Fruit fly (Drosophila melanogaster) whole organism, embryonic: ENCODE data around the gene Eno.
A peak's percentile ranks its signal among the peaks of the same experiment; 100 is the strongest.

Source experiments
- Awh ChIP-seq: fragments of 200-800 bp; sonication (Bioruptor generic); IDR thresholded peaks from 2 replicates; pipeline ENCODE4, ENCODE4 v1.3.6; 2022; ENCODE audit warnings: missing biosample characterization, missing genetic modification characterization
- CG10321 ChIP-seq: fragments of 200-800 bp; sonication (Bioruptor generic); IDR thresholded peaks from 2 replicates; pipeline ENCODE4 v1.3.6; 2022; ENCODE audit warnings: missing biosample characterization, missing genetic modification characterization
- CG10543 ChIP-seq: fragments of 200-800 bp; sonication (Bioruptor generic); optimal IDR thresholded peaks from 3 replicates; lab custom pipeline; 2017; ENCODE audit warnings: missing biosample characterization, mild to moderate bottlenecking, missing genetic modification characterization, moderate library complexity
- CG10979 ChIP-seq: fragments of 200-800 bp; sonication (Bioruptor generic); optimal IDR thresholded peaks from 2 replicates; lab custom pipeline; 2018; ENCODE audit warnings: missing biosample characterization, mild to moderate bottlenecking, missing genetic modification characterization, moderate library complexity
- CG11093 ChIP-seq: fragments of 200-800 bp; sonication (Bioruptor generic); IDR thresholded peaks from 3 replicates; pipeline ENCODE4 v1.3.6; 2022; ENCODE audit warnings: missing biosample characterization, missing genetic modification characterization
- CG11696 ChIP-seq: fragments of 200-800 bp; sonication (Bioruptor generic); IDR thresholded peaks from 2 replicates; pipeline ENCODE4 v1.3.6; 2022; ENCODE audit warnings: missing biosample characterization, missing genetic modification characterization
- CG13123 ChIP-seq: fragments of 200-800 bp; sonication (Bioruptor generic); optimal IDR thresholded peaks from 2 replicates; lab custom pipeline; 2016; ENCODE audit warnings: missing biosample characterization, missing genetic modification characterization
- CG14014 ChIP-seq: fragments of 200-800 bp; sonication (Bioruptor generic); IDR thresholded peaks from 2 replicates; pipeline ENCODE4 v1.3.6; 2022; ENCODE audit warnings: missing biosample characterization, missing genetic modification characterization
- CG14710 ChIP-seq: fragments of 200-800 bp; sonication (Bioruptor generic); optimal IDR thresholded peaks from 3 replicates; lab custom pipeline; 2019; ENCODE audit warnings: missing biosample characterization, mild to moderate bottlenecking, missing genetic modification characterization, moderate library complexity
- CG15269 ChIP-seq: fragments of 200-800 bp; sonication (Bioruptor generic); optimal IDR thresholded peaks from 2 replicates; lab custom pipeline; 2018; ENCODE audit warnings: missing biosample characterization, mild to moderate bottlenecking, missing genetic modification characterization, moderate library complexity
- CG1529 ChIP-seq: fragments of 200-800 bp; sonication (Bioruptor generic); optimal IDR thresholded peaks from 3 replicates; lab custom pipeline; 2018; ENCODE audit warnings: missing biosample characterization, missing genetic modification characterization
- CG1647 ChIP-seq: fragments of 200-800 bp; sonication (Bioruptor generic); optimal IDR thresholded peaks from 3 replicates; lab custom pipeline; 2016; ENCODE audit warnings: missing biosample characterization, missing genetic modification characterization
- CG16813 ChIP-seq: fragments of 200-800 bp; sonication (Bioruptor generic); IDR thresholded peaks from 3 replicates; pipeline ENCODE4 v1.3.6; 2022; ENCODE audit warnings: missing biosample characterization, missing genetic modification characterization; ENCODE audit not compliant: partially characterized antibody
- CG17802 ChIP-seq: fragments of 200-800 bp; sonication (Bioruptor generic); optimal IDR thresholded peaks from 2 replicates; lab custom pipeline; 2018; ENCODE audit warnings: missing biosample characterization, mild to moderate bottlenecking, missing genetic modification characterization, moderate library complexity
- CG2116 ChIP-seq: fragments of 200-800 bp; sonication (Bioruptor generic); optimal IDR thresholded peaks from 3 replicates; lab custom pipeline; 2018; ENCODE audit warnings: missing biosample characterization, mild to moderate bottlenecking, missing genetic modification characterization
- CG2202 ChIP-seq: fragments of 200-800 bp; sonication (Bioruptor generic); optimal IDR thresholded peaks from 2 replicates; lab custom pipeline; 2018; ENCODE audit warnings: missing biosample characterization, mild to moderate bottlenecking, missing genetic modification characterization
- CG2875 ChIP-seq: fragments of 200-800 bp; sonication (Bioruptor generic); optimal IDR thresholded peaks from 2 replicates; lab custom pipeline; 2017; ENCODE audit warnings: missing biosample characterization, mild to moderate bottlenecking, missing genetic modification characterization, missing genetic modification reagents
- CG4617 ChIP-seq: fragments of 200-800 bp; sonication (Bioruptor generic); optimal IDR thresholded peaks from 3 replicates; lab custom pipeline; 2016; ENCODE audit warnings: missing biosample characterization, missing genetic modification characterization, borderline replicate concordance
- CG7745 ChIP-seq: fragments of 200-800 bp; sonication (Bioruptor generic); optimal IDR thresholded peaks from 2 replicates; lab custom pipeline; 2018; ENCODE audit warnings: missing biosample characterization, mild to moderate bottlenecking, missing genetic modification characterization, moderate library complexity
- CG7928 ChIP-seq: fragments of 200-800 bp; sonication (Bioruptor generic); optimal IDR thresholded peaks from 2 replicates; lab custom pipeline; 2017; ENCODE audit warnings: missing biosample characterization, mild to moderate bottlenecking, missing genetic modification characterization
- CG8765 ChIP-seq: fragments of 200-800 bp; sonication (Bioruptor generic); IDR thresholded peaks from 2 replicates; pipeline ENCODE4 v1.3.6; 2022; ENCODE audit warnings: missing biosample characterization, missing genetic modification characterization
- CoRest ChIP-seq: fragments of 200-800 bp; sonication (Bioruptor generic); optimal IDR thresholded peaks from 3 replicates; lab custom pipeline; 2018; ENCODE audit warnings: missing biosample characterization, mild to moderate bottlenecking, missing genetic modification characterization, moderate library complexity
- Dad ChIP-seq: fragments of 200-800 bp; sonication (Bioruptor generic); optimal IDR thresholded peaks from 3 replicates; lab custom pipeline; 2016; ENCODE audit warnings: missing biosample characterization, missing genetic modification characterization
- HLH54F ChIP-seq: fragments of 200-800 bp; sonication (Bioruptor generic); optimal IDR thresholded peaks from 3 replicates; lab custom pipeline; 2016; ENCODE audit warnings: missing biosample characterization, missing genetic modification characterization
- Hr51 ChIP-seq, 2 experiments: fragments of 200-800 bp; sonication (Bioruptor generic); optimal IDR thresholded peaks; 2 replicates in 1 of 2; 3 replicates in 1 of 2; lab custom pipeline; 2016 to 2018; ENCODE audit warnings: missing biosample characterization in 2 of 2, missing genetic modification characterization in 2 of 2, mild to moderate bottlenecking in 1 of 2, moderate library complexity in 1 of 2
- Med ChIP-seq: fragments of 200-800 bp; sonication (Bioruptor generic); peaks from one replicate; lab custom pipeline; 2016; ENCODE audit warnings: missing biosample characterization, missing genetic modification characterization, mild to moderate bottlenecking, inconsistent platforms, moderate library complexity
- NC2α ChIP-seq: fragments of 200-800 bp; sonication (Bioruptor generic); optimal IDR thresholded peaks from 2 replicates; lab custom pipeline; 2016; ENCODE audit warnings: missing biosample characterization, missing genetic modification characterization
- Oli ChIP-seq: fragments of 200-800 bp; sonication (Bioruptor generic); optimal IDR thresholded peaks from 2 replicates; lab custom pipeline; 2018; ENCODE audit warnings: missing biosample characterization, mild to moderate bottlenecking, missing genetic modification characterization, moderate library complexity
- Optix ChIP-seq: fragments of 200-800 bp; sonication (Bioruptor generic); IDR thresholded peaks from 3 replicates; pipeline ENCODE4 v1.3.6; 2022; ENCODE audit warnings: missing biosample characterization, missing genetic modification characterization
- PHDP ChIP-seq: fragments of 200-800 bp; sonication (Bioruptor generic); optimal IDR thresholded peaks from 3 replicates; lab custom pipeline; 2018; ENCODE audit warnings: missing biosample characterization, mild to moderate bottlenecking, missing genetic modification characterization, moderate library complexity
- Sry-δ ChIP-seq: fragments of 200-800 bp; sonication (Bioruptor generic); optimal IDR thresholded peaks from 2 replicates; lab custom pipeline; 2016; ENCODE audit warnings: missing biosample characterization, missing genetic modification characterization
- Ssrp ChIP-seq: fragments of 200-800 bp; sonication (Bioruptor generic); optimal IDR thresholded peaks from 2 replicates; lab custom pipeline; 2018; ENCODE audit warnings: missing biosample characterization, mild to moderate bottlenecking, missing genetic modification characterization, moderate library complexity
- ase ChIP-seq: fragments of 200-800 bp; sonication (Bioruptor generic); IDR thresholded peaks from 3 replicates; pipeline ENCODE4 v1.3.6; 2022; ENCODE audit warnings: missing biosample characterization, missing genetic modification characterization
- bowl ChIP-seq: fragments of 200-800 bp; sonication (Bioruptor generic); IDR thresholded peaks from 2 replicates; pipeline ENCODE4 v1.3.6; 2022; ENCODE audit warnings: missing biosample characterization, missing genetic modification characterization
- cato ChIP-seq: fragments of 200-800 bp; sonication (Bioruptor generic); optimal IDR thresholded peaks from 2 replicates; lab custom pipeline; 2016; ENCODE audit warnings: missing biosample characterization, missing genetic modification characterization, borderline replicate concordance
- danr ChIP-seq: fragments of 200-800 bp; sonication (Bioruptor generic); IDR thresholded peaks from 2 replicates; pipeline ENCODE4 v1.3.6; 2022; ENCODE audit warnings: missing biosample characterization, missing genetic modification characterization
- disco-r ChIP-seq: fragments of 200-800 bp; sonication (Bioruptor generic); optimal IDR thresholded peaks from 2 replicates; lab custom pipeline; 2016; ENCODE audit warnings: missing biosample characterization, missing genetic modification characterization
- esg ChIP-seq: fragments of 200-800 bp; sonication (Bioruptor generic); conservative IDR thresholded peaks from 2 replicates; pipeline ENCODE4 v1.3.6; 2022; ENCODE audit warnings: missing biosample characterization, missing genetic modification characterization
- eyg ChIP-seq: fragments of 200-800 bp; sonication (Bioruptor generic); optimal IDR thresholded peaks from 3 replicates; lab custom pipeline; 2016; ENCODE audit warnings: missing biosample characterization, missing genetic modification characterization
- fd64A ChIP-seq: fragments of 200-800 bp; sonication (Bioruptor generic); optimal IDR thresholded peaks from 3 replicates; lab custom pipeline; 2018; ENCODE audit warnings: missing biosample characterization, mild to moderate bottlenecking, missing genetic modification characterization
- gem ChIP-seq: fragments of 200-800 bp; sonication (Bioruptor generic); optimal IDR thresholded peaks from 2 replicates; lab custom pipeline; 2019; ENCODE audit warnings: missing biosample characterization, mild to moderate bottlenecking, missing genetic modification characterization, moderate library complexity
- gro ChIP-seq: fragments of 200-800 bp; sonication (Bioruptor generic); optimal IDR thresholded peaks from 2 replicates; lab custom pipeline; 2016; ENCODE audit warnings: missing biosample characterization, missing genetic modification characterization
- nom ChIP-seq: fragments of 200-800 bp; sonication (Bioruptor generic); optimal IDR thresholded peaks from 2 replicates; lab custom pipeline; 2017; ENCODE audit warnings: missing biosample characterization, missing genetic modification characterization, mild to moderate bottlenecking, moderate library complexity, missing genetic modification reagents
- onecut ChIP-seq: fragments of 200-800 bp; sonication (Bioruptor generic); IDR thresholded peaks from 2 replicates; pipeline ENCODE4 v1.3.6; 2022; ENCODE audit warnings: missing biosample characterization, missing genetic modification characterization
- run ChIP-seq: fragments of 200-800 bp; sonication (Bioruptor generic); optimal IDR thresholded peaks from 3 replicates; lab custom pipeline; 2018; ENCODE audit warnings: missing biosample characterization, mild to moderate bottlenecking, missing genetic modification characterization
- sc ChIP-seq, 3 experiments: fragments of >200 bp in 2 of 3; fragments of 200-800 bp in 1 of 3; sonication (Bioruptor generic) in 1 of 3; optimal IDR thresholded peaks; 2 replicates in 2 of 3; 3 replicates in 1 of 3; lab custom pipeline; 2017; ENCODE audit warnings: mild to moderate bottlenecking in 1 of 3, missing biosample characterization in 1 of 3, missing genetic modification characterization in 1 of 3, missing genetic modification reagents in 1 of 3
- so ChIP-seq: fragments of 200-800 bp; sonication (Bioruptor generic); IDR thresholded peaks from 3 replicates; pipeline ENCODE4 v1.3.6; 2022; ENCODE audit warnings: missing biosample characterization, missing genetic modification characterization
- ssp ChIP-seq: fragments of 200-800 bp; sonication (Bioruptor generic); IDR thresholded peaks from 2 replicates; pipeline ENCODE4 v1.3.6; 2022; ENCODE audit warnings: missing biosample characterization, missing genetic modification characterization
- unpg ChIP-seq: fragments of 200-800 bp; sonication (Bioruptor generic); optimal IDR thresholded peaks from 3 replicates; lab custom pipeline; 2018; ENCODE audit warnings: missing biosample characterization, mild to moderate bottlenecking, missing genetic modification characterization, moderate library complexity
- usp ChIP-seq: fragments of >200 bp; optimal IDR thresholded peaks from 2 replicates; lab custom pipeline; 2017; ENCODE audit warnings: missing biosample characterization, missing genetic modification characterization
- z ChIP-seq: fragments of 200-800 bp; sonication (Bioruptor generic); IDR thresholded peaks from 3 replicates; pipeline ENCODE4 v1.3.6; 2022; ENCODE audit warnings: missing biosample characterization, missing genetic modification characterization

Eno gene

DNA sequence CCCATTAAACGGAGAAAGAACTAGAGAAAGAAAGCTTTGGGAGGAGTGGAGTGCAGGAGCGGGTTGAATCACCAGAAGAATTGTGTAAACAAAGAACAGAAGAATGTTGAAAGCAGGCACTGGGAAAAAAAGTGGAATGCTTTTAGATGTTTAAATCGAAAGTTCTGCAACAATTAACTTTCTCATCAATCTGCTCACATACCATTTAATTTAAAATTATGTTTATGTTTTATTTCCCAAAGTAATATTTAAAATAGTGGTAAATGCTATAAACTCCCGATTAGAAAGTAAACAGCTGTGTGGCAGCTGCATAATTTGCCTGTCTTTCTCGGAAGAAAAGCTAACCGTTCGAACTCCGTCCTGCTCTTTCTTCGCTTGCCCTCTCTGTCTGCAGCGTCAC lies 8.6 kb upstream of the Eno start (continued):
- TF ChIP-seq ssp = no peak
- no peak for TF ChIP-seq CG17802 (tag; lab: Kevin White, UChicago)
- no peak for TF ChIP-seq CG14014 (GFP tag; lab: Robert Waterston, UW)
- no peak for TF ChIP-seq CG2116 (GFP tag; lab: Kevin White, UChicago)
- no peak for TF ChIP-seq fd64A (GFP tag; lab: Kevin White, UChicago)
- no peak for TF ChIP-seq Awh (GFP tag; lab: Robert Waterston, UW)
- peak; percentile 33 for TF ChIP-seq CG2202 (tag; lab: Kevin White, UChicago)
- peak; percentile 14 for TF ChIP-seq PHDP (tag; lab: Kevin White, UChicago)
- no peak for TF ChIP-seq sc (optimal IDR thresholded peaks at IDR 0.05; lab: Kevin White, UChicago)
- TF ChIP-seq sc (GFP tag; optimal IDR thresholded peaks at IDR 0.05; lab: Kevin White, UChicago) = peak; percentile 28
- TF ChIP-seq usp (GFP tag; lab: Kevin White, UChicago) = no peak
- TF ChIP-seq esg (GFP tag; lab: Robert Waterston, UW) = no peak
- TF ChIP-seq CG11093 (GFP tag; lab: Robert Waterston, UW) = no peak
- TF ChIP-seq CoRest (tag; lab: Kevin White, UChicago) = no peak
- no peak for TF ChIP-seq HLH54F (GFP tag; lab: Kevin White, UChicago)
- no peak for TF ChIP-seq so (GFP tag; lab: Robert Waterston, UW)
- TF ChIP-seq Oli (tag; lab: Kevin White, UChicago) = peak; percentile 23
- no peak for TF ChIP-seq Dad (GFP tag; lab: Kevin White, UChicago)
- TF ChIP-seq CG7928 (GFP tag; lab: Kevin White, UChicago) = no peak
- TF ChIP-seq CG10979 (tag; lab: Kevin White, UChicago) = peak; percentile 70
- no peak for TF ChIP-seq CG11696 (GFP tag; lab: Robert Waterston, UW)
- peak; percentile 16 for TF ChIP-seq CG1529 (GFP tag; lab: Kevin White, UChicago)
- no peak for TF ChIP-seq run (tag; lab: Kevin White, UChicago)
- TF ChIP-seq nom (GFP tag; lab: Kevin White, UChicago) = no peak
- TF ChIP-seq CG13123 (GFP tag; lab: Kevin White, UChicago) = no peak
- TF ChIP-seq disco-r (GFP tag; lab: Kevin White, UChicago) = no peak
- TF ChIP-seq unpg (GFP tag; lab: Kevin White, UChicago) = peak; percentile 43
- peak; percentile 56 for TF ChIP-seq Med
- no peak for TF ChIP-seq bowl (GFP tag; lab: Robert Waterston, UW)
- TF ChIP-seq CG7745 (tag; lab: Kevin White, UChicago) = no peak
- TF ChIP-seq CG1647 (GFP tag; lab: Kevin White, UChicago) = peak; percentile 26
- no peak for TF ChIP-seq NC2α (GFP tag; lab: Kevin White, UChicago)
- TF ChIP-seq CG14710 (tag; lab: Kevin White, UChicago) = peak; percentile 51
- no peak for TF ChIP-seq gro (GFP tag; lab: Kevin White, UChicago)
- TF ChIP-seq onecut (GFP tag; lab: Robert Waterston, UW) = no peak
- TF ChIP-seq CG8765 = no peak
- no peak for TF ChIP-seq CG10321 (GFP tag; lab: Robert Waterston, UW)
- TF ChIP-seq Optix (GFP tag; lab: Robert Waterston, UW) = no peak
- TF ChIP-seq Sry-δ (GFP tag; lab: Kevin White, UChicago) = no peak
- TF ChIP-seq CG10543 = no peak
- TF ChIP-seq CG4617 (GFP tag; lab: Kevin White, UChicago) = no peak
- TF ChIP-seq Ssrp (tag; lab: Kevin White, UChicago) = peak; percentile 24
- no peak for TF ChIP-seq Hr51 (GFP tag; optimal IDR thresholded peaks at IDR 0.05; lab: Kevin White, UChicago)
- TF ChIP-seq danr (GFP tag; lab: Robert Waterston, UW) = no peak
- no peak for TF ChIP-seq ase (GFP tag; lab: Robert Waterston, UW)
- no peak for TF ChIP-seq cato (GFP tag; lab: Kevin White, UChicago)
- TF ChIP-seq CG15269 (tag; lab: Kevin White, UChicago) = no peak
- TF ChIP-seq CG16813 (GFP tag; lab: Robert Waterston, UW) = no peak
- TF ChIP-seq gem = peak; percentile 54
- no peak for TF ChIP-seq eyg (GFP tag; lab: Kevin White, UChicago)
- no peak for TF ChIP-seq z (GFP tag; lab: Robert Waterston, UW)
- TF ChIP-seq CG2875 (GFP tag; lab: Kevin White, UChicago) = peak; percentile 41
